Worm (Caenorhabditis elegans): Measurements from ENCODE around the gene C30A5.10.

C30A5.10 gene

DNA sequence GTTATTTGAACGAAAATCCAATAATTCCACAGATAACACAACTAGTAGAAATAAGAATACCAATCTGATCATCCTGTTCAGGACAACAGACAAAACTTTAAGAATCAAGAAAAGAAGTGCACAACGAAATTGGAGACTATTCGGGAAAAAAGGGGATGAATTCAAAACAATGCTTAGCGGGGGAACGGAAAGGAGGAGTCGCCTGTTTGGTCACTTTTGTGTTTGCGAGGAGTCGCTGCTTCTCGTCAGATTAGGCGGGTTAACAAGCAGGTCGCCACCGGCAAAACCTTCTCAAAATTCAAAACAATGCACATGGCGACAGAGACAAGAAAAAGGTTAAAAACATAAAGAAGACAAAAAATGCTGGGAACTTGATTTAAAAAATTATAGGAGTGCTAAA lies at the start of gene C30A5.10:
TSS of gene C30A5.10 (minus strand) at position 101 of the 400 bp plus-strand sequence.
- TF ChIP-seq gmeb-1 (tag; optimal IDR thresholded peaks at IDR 0.05) (no peak), R02D3.7 (tag; optimal IDR thresholded peaks at IDR 0.05) (no peak), unc-39 (tag; optimal IDR thresholded peaks at IDR 0.05) (no peak), nhr-21 (tag; optimal IDR thresholded peaks at IDR 0.05) (no peak), sem-4 (tag; optimal IDR thresholded peaks at IDR 0.05) (no peak), ZK546.5 (tag; optimal IDR thresholded peaks at IDR 0.05) (no peak), nhr-25 (tag; optimal IDR thresholded peaks at IDR 0.05) (no peak), ztf-1 (GFP tag; conservative IDR thresholded peaks at IDR 0.05) (no peak), nhr-237 (tag; optimal IDR thresholded peaks at IDR 0.05) (no peak), snpc-4 (tag; optimal IDR thresholded peaks at IDR 0.05) (no peak), fos-1 (tag; optimal IDR thresholded peaks at IDR 0.05) (no peak), unc-62 (GFP tag; optimal IDR thresholded peaks at IDR 0.05) (no peak), ama-1 (optimal IDR thresholded peaks at IDR 0.05) (no peak), nhr-10 (tag; optimal IDR thresholded peaks at IDR 0.05) (no peak), unc-55 (GFP tag; optimal IDR thresholded peaks at IDR 0.05) (no peak), blmp-1 (tag; optimal IDR thresholded peaks at IDR 0.05; ENCODE audit: insufficient read depth) (no peak), crh-2 (tag; optimal IDR thresholded peaks at IDR 0.05) (no peak), F13H6.1 (tag; optimal IDR thresholded peaks at IDR 0.05) (no peak), zag-1 (tag; optimal IDR thresholded peaks at IDR 0.05) (no peak)

DNA sequence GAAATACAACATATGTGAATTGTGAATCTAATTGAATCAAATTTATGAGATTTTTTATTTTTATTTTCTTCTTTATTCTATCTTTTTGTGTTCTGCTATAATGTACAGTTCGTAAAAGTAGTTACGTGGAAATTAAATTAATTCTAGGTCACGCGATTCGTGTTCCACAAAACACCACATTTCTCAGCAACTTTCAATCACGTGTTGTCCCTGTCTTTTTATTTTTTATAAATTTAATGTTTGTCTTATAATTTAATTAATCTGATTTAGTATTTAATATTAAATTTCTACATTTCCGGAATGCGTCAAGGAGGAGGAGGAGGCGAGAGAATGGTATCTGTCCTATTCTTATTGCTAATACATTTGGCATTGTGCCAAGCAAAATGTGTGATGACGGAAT lies 48.4 kb upstream of the C30A5.10 start, which contains the start of gene ncr-2:
TSS of gene ncr-2 (plus strand) at position 301 of the 400 bp plus-strand sequence.
- no peak for TF ChIP-seq ceh-16 (tag; optimal IDR thresholded peaks at IDR 0.05)
- TF ChIP-seq dmd-4 (tag; optimal IDR thresholded peaks at IDR 0.05), result no peak
- no peak for TF ChIP-seq nhr-77 (tag; optimal IDR thresholded peaks at IDR 0.05)
- TF ChIP-seq aly-2 (tag; optimal IDR thresholded peaks at IDR 0.05), result no peak
- TF ChIP-seq unc-39 (tag; optimal IDR thresholded peaks at IDR 0.05), result no peak
- no peak for TF ChIP-seq nhr-25 (tag; optimal IDR thresholded peaks at IDR 0.05)
- no peak for TF ChIP-seq crh-2 (tag; optimal IDR thresholded peaks at IDR 0.05)
- no peak for TF ChIP-seq nhr-23 (tag; optimal IDR thresholded peaks at IDR 0.05)
- TF ChIP-seq blmp-1 (tag; optimal IDR thresholded peaks at IDR 0.05; ENCODE audit: insufficient read depth), result no peak
- TF ChIP-seq elt-3 (tag; optimal IDR thresholded peaks at IDR 0.05), result no peak
- no peak for TF ChIP-seq nhr-12 (tag; optimal IDR thresholded peaks at IDR 0.05)

DNA sequence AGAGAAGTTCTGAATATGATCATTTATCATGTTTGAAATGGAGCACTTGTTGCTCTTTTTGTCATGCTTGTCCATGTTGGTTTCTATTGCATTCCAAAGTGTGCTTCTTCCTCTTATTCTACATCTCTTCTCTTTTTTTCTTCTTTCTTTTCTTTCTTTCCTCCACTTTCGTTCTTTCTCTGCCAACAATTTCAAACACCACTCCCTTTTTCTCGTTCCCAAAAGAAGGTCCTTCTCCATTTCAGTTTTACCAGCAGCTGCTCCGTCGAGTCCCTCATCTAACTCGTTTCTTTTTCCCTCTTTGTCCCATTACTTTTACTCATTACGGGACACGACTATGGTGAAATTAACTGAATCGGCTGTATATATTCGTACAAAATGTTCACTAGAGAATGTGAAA lies 45.3 kb upstream of the C30A5.10 start, which contains the start of gene F09G8.5:
TSS of gene F09G8.5 (plus strand) at position 38 of the 400 bp plus-strand sequence.
- TF ChIP-seq mab-5 (tag; optimal IDR thresholded peaks at IDR 0.05), result no peak
- no peak for TF ChIP-seq unc-62 (GFP tag; optimal IDR thresholded peaks at IDR 0.05)
- TF ChIP-seq unc-55 (GFP tag; optimal IDR thresholded peaks at IDR 0.05), result peak; percentile 81
- TF ChIP-seq nhr-21 (tag; optimal IDR thresholded peaks at IDR 0.05), result no peak
- no peak for TF ChIP-seq lin-39 (tag; optimal IDR thresholded peaks at IDR 0.05)

DNA sequence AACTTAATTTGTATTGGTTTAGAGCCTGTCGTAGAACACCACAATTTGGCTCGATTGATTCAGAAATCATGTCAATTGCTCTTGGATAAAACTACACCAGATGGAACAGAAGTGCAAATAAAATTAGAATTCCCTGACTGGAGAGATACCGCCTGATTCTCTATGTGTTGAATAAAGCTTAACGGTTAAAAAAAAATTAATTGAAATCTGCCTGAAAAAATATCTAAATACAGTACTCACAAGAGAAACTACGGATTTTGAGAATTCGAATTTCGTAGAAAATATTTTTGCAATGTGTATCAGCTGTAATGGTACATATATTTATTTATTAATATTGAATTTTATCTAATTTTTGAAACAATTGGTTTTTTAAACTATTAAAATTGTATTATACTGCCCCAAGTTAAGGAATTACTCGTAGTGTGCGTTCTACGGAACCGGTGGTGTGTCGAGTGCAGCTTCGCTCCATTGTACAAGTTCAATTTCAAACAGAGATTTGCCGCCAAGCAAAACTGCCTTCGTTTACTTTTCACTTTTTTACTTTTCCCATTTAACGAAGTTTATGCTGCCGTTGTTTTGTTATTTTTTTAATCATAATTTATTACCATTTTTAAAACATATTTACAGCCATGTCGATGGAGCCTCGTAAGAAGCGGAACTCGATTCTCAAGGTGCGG lies 40.5 kb upstream of the C30A5.10 start, which contains the start of gene knl-1:
TSS of gene knl-1 (plus strand) at position 626 of the 677 bp plus-strand sequence.
- TF ChIP-seq C34F6.9 (tag; optimal IDR thresholded peaks at IDR 0.05) (peak; percentile 65), nhr-10 (tag; optimal IDR thresholded peaks at IDR 0.05) (no peak), nhr-21 (tag; optimal IDR thresholded peaks at IDR 0.05) (no peak), ceh-82 (tag; optimal IDR thresholded peaks at IDR 0.05) (no peak), fos-1 (tag; optimal IDR thresholded peaks at IDR 0.05) (peak; percentile 2), lsy-2 (tag; optimal IDR thresholded peaks at IDR 0.05) (peak in 1 of 2 experiments; percentile 72), ztf-11 (tag; optimal IDR thresholded peaks at IDR 0.05) (no peak), crh-2 (tag; optimal IDR thresholded peaks at IDR 0.05) (peak; percentile 7), ztf-1 (GFP tag; conservative IDR thresholded peaks at IDR 0.05) (no peak), ceh-16 (tag; optimal IDR thresholded peaks at IDR 0.05) (no peak), gmeb-1 (tag; optimal IDR thresholded peaks at IDR 0.05) (peak; percentile 73), unc-55 (GFP tag; optimal IDR thresholded peaks at IDR 0.05) (peak; percentile 84), nhr-129 (tag; optimal IDR thresholded peaks at IDR 0.05) (peak; percentile 76), sem-4 (tag; optimal IDR thresholded peaks at IDR 0.05) (no peak), snpc-4 (tag; optimal IDR thresholded peaks at IDR 0.05) (peak; percentile 9)

DNA sequence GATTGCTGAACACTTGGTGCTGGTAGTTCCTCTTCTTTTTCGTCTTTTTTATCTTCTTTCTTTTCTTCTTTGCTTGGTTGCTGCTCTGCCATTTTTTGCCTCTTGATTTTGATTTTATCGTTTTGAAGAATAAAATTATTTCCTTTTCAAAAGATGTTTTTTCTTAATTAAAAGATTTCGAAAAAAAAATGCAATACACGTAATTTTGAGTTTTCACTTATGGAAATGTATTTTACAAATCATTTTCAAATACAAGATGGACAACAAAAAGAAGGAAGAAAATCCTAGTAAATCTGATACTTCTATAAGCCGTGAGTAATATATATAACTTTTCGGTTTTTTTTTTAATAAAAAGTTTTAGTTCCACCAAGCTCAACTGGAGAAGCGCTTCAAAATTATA lies 39.7 kb upstream of the C30A5.10 start, which contains the start of the genes C02F5.10 and C02F5.2:
TSS of gene C02F5.10 (minus strand) at position 101 of the 400 bp plus-strand sequence.
TSS of gene C02F5.2 (plus strand) at position 239 of the 400 bp plus-strand sequence.
- TF ChIP-seq unc-39 (tag; optimal IDR thresholded peaks at IDR 0.05) (no peak), elt-1 (tag; optimal IDR thresholded peaks at IDR 0.05) (no peak), fos-1 (tag; optimal IDR thresholded peaks at IDR 0.05) (no peak), lin-13 (GFP tag; optimal IDR thresholded peaks at IDR 0.05) (no peak), skn-1 (tag; optimal IDR thresholded peaks at IDR 0.05) (no peak), nhr-11 (tag; optimal IDR thresholded peaks at IDR 0.05) (no peak), nhr-6 (tag; optimal IDR thresholded peaks at IDR 0.05) (no peak), aly-2 (tag; optimal IDR thresholded peaks at IDR 0.05) (no peak), dmd-4 (tag; optimal IDR thresholded peaks at IDR 0.05) (no peak), zag-1 (tag; optimal IDR thresholded peaks at IDR 0.05) (no peak), ceh-82 (tag; optimal IDR thresholded peaks at IDR 0.05) (no peak), R02D3.7 (tag; optimal IDR thresholded peaks at IDR 0.05) (no peak), gmeb-1 (tag; optimal IDR thresholded peaks at IDR 0.05) (no peak), lin-39 (tag; optimal IDR thresholded peaks at IDR 0.05) (no peak), mdl-1 (tag; optimal IDR thresholded peaks at IDR 0.05) (no peak), ZK546.5 (tag; optimal IDR thresholded peaks at IDR 0.05) (no peak)
